Worm (Caenorhabditis elegans): ENCODE measurements around the gene C15B12.1.

The C15B12.1 gene

ce11 chrX:6520644-6521043 is 44.0 kb downstream of the C15B12.1 start:
- TF ChIP-seq nhr-90 (tag; optimal IDR thresholded peaks at IDR 0.05) (peak; percentile 6), nhr-80 (tag; optimal IDR thresholded peaks at IDR 0.05) (peak; percentile 52), cebp-1 (GFP tag; IDR thresholded peaks at IDR 0.05) (peak; percentile 11; the same call in 1 of the 2 replicates), cebp-1 (tag; optimal IDR thresholded peaks at IDR 0.05) (peak; percentile 54), mcd-1 (GFP tag; IDR thresholded peaks at IDR 0.05) (no peak), rpc-1 (optimal IDR thresholded peaks at IDR 0.05) (no peak), rpc-1 (tag; optimal IDR thresholded peaks at IDR 0.05) (no peak), aptf-3 (GFP tag; IDR thresholded peaks at IDR 0.05) (no peak), let-607 (tag; optimal IDR thresholded peaks at IDR 0.05) (peak in 1 of 2 experiments; percentile 47), attf-6 (GFP tag; IDR thresholded peaks at IDR 0.05) (no peak), F57C9.4 (tag; optimal IDR thresholded peaks at IDR 0.05) (no peak), ets-4 (GFP tag; optimal IDR thresholded peaks at IDR 0.05) (peak; percentile 72), xnd-1 (tag; optimal IDR thresholded peaks at IDR 0.05) (no peak), lin-54 (GFP tag; optimal IDR thresholded peaks at IDR 0.05) (peak; percentile 16), unc-62 (GFP tag; optimal IDR thresholded peaks at IDR 0.05) (peak; percentile 60), hsf-1 (GFP tag; IDR thresholded peaks at IDR 0.05) (peak; percentile 11; the same call in 1 of the 2 replicates), Y56A3A.18 (GFP tag; IDR thresholded peaks at IDR 0.05) (no peak)

- TF ChIP-seq cebp-1 (GFP tag; IDR thresholded peaks at IDR 0.05), result no peak
- TF ChIP-seq cebp-1 (tag; optimal IDR thresholded peaks at IDR 0.05), result peak; percentile 79
- TF ChIP-seq nhr-120 (GFP tag; IDR thresholded peaks at IDR 0.05), result no peak
- no peak; the same call in 1 of the 2 replicates for TF ChIP-seq mcd-1 (GFP tag; IDR thresholded peaks at IDR 0.05)
- TF ChIP-seq F37B4.10 (GFP tag; IDR thresholded peaks at IDR 0.05), result no peak
- TF ChIP-seq ztf-3 (GFP tag; optimal IDR thresholded peaks at IDR 0.05), result peak; percentile 4
- no peak for TF ChIP-seq madf-6 (GFP tag; IDR thresholded peaks at IDR 0.05)
- TF ChIP-seq rec-8 (tag; optimal IDR thresholded peaks at IDR 0.05), result no peak
- no peak for TF ChIP-seq ceh-27 (GFP tag; optimal IDR thresholded peaks at IDR 0.05)
- TF ChIP-seq lsl-1 (GFP tag; optimal IDR thresholded peaks at IDR 0.05), result no peak
- TF ChIP-seq F52B5.7 (tag; optimal IDR thresholded peaks at IDR 0.05), result no peak
- TF ChIP-seq sdz-38 (tag; optimal IDR thresholded peaks at IDR 0.05), result no peak
- TF ChIP-seq K12H6.12 (tag; optimal IDR thresholded peaks at IDR 0.05), result no peak
- no peak for TF ChIP-seq rpc-1 (optimal IDR thresholded peaks at IDR 0.05)
- no peak for TF ChIP-seq rpc-1 (tag; optimal IDR thresholded peaks at IDR 0.05)
- no peak for TF ChIP-seq unc-130 (GFP tag; optimal IDR thresholded peaks at IDR 0.05)
- TF ChIP-seq ama-1 (optimal IDR thresholded peaks at IDR 0.05), result peak; percentile 15
- no peak for TF ChIP-seq ama-1 (GFP tag; optimal IDR thresholded peaks at IDR 0.05)
- TF ChIP-seq F33H1.4 (GFP tag; IDR thresholded peaks at IDR 0.05), result no peak
- TF ChIP-seq mes-4 (tag; optimal IDR thresholded peaks at IDR 0.05), result no peak
- no peak for TF ChIP-seq him-1 (tag; optimal IDR thresholded peaks at IDR 0.05)
- TF ChIP-seq snpc-1.3 (tag; optimal IDR thresholded peaks at IDR 0.05; ENCODE audit: insufficient read depth), result no peak
- TF ChIP-seq hrde-1 (tag; optimal IDR thresholded peaks at IDR 0.05; ENCODE audit: borderline replicate concordance), result no peak
- no peak for TF ChIP-seq somi-1 (GFP tag; optimal IDR thresholded peaks at IDR 0.05)
- TF ChIP-seq pbrm-1 (GFP tag; IDR thresholded peaks at IDR 0.05), result peak; percentile 45
- no peak for TF ChIP-seq snpc-3.4 (tag; optimal IDR thresholded peaks at IDR 0.05)
- peak; percentile 58 for TF ChIP-seq dpff-1 (tag; optimal IDR thresholded peaks at IDR 0.05)
- no peak for TF ChIP-seq xnd-1 (tag; optimal IDR thresholded peaks at IDR 0.05)
- no peak for TF ChIP-seq lin-26 (GFP tag; IDR thresholded peaks at IDR 0.05)
- TF ChIP-seq hmg-20 (GFP tag; IDR thresholded peaks at IDR 0.05), result peak; percentile 49; the same call in 1 of the 2 replicates
- no peak for TF ChIP-seq akir-1 (GFP tag; optimal IDR thresholded peaks at IDR 0.05)
- no peak for TF ChIP-seq ztf-26 (tag; optimal IDR thresholded peaks at IDR 0.05)
- TF ChIP-seq C06A6.2 (GFP tag; conservative IDR thresholded peaks at IDR 0.05), result peak; percentile 38; the same call in 1 of the 2 replicates
- no peak for TF ChIP-seq zim-3 (tag; optimal IDR thresholded peaks at IDR 0.05)
- no peak for TF ChIP-seq ceh-58 (GFP tag; IDR thresholded peaks at IDR 0.05)
- TF ChIP-seq tlf-1 (GFP tag; optimal IDR thresholded peaks at IDR 0.05), result peak; percentile 69
- TF ChIP-seq Y56A3A.18 (GFP tag; IDR thresholded peaks at IDR 0.05), result peak; percentile 84
- no peak for TF ChIP-seq ceh-100 (GFP tag; IDR thresholded peaks at IDR 0.05)
Measured at ce11 chrX:6522634-6523070, 46.0 kb downstream of the C15B12.1 start.

Data from whole organism, young adult.